Worm (Caenorhabditis elegans) whole organism, L2 larva: ENCODE data around the gene F46B6.5.

ENCODE experiments used
- F13H6.1 ChIP-seq: sonication (generic microtip); optimal IDR thresholded peaks from 2 replicates; lab custom pipeline; 2016; ENCODE audit warnings: missing genetic modification characterization, missing compliant biosample characterization
- R02D3.7 ChIP-seq: fragments of 150-350 bp; optimal IDR thresholded peaks from 2 replicates; lab custom pipeline; 2014; ENCODE audit warnings: missing biosample characterization, missing genetic modification characterization
- Y55F3AM.14 ChIP-seq: fragments of 200-800 bp; sonication (Bioruptor generic); optimal IDR thresholded peaks from 2 replicates; lab custom pipeline; 2018; ENCODE audit warnings: mild to moderate bottlenecking, missing genetic modification characterization, missing compliant biosample characterization
- ZK546.5 ChIP-seq: sonication (generic microtip); optimal IDR thresholded peaks from 2 replicates; lab custom pipeline; 2017; ENCODE audit warnings: missing biosample characterization, missing genetic modification characterization
- alr-1 ChIP-seq: fragments of 150-350 bp; optimal IDR thresholded peaks from 2 replicates; lab custom pipeline; 2014; ENCODE audit warnings: missing biosample characterization, missing genetic modification characterization
- aly-2 ChIP-seq: fragments of 150-350 bp; optimal IDR thresholded peaks from 2 replicates; lab custom pipeline; 2014; ENCODE audit warnings: missing biosample characterization, missing genetic modification characterization
- ama-1 ChIP-seq: fragments of 150-350 bp; optimal IDR thresholded peaks from 2 replicates; lab custom pipeline; 2018; ENCODE audit warnings: inconsistent platforms
- blmp-1 ChIP-seq: sonication (generic microtip); optimal IDR thresholded peaks from 2 replicates; lab custom pipeline; 2017; ENCODE audit warnings: missing genetic modification characterization, mild to moderate bottlenecking, missing compliant biosample characterization, antibody characterized with exemption, moderate library complexity; ENCODE audit not compliant: insufficient read depth
- ceh-16 ChIP-seq: fragments of 150-350 bp; optimal IDR thresholded peaks from 2 replicates; lab custom pipeline; 2014; ENCODE audit warnings: missing biosample characterization, missing genetic modification characterization
- crh-2 ChIP-seq: sonication (generic microtip); optimal IDR thresholded peaks from 2 replicates; lab custom pipeline; 2017; ENCODE audit warnings: missing biosample characterization, missing genetic modification characterization
- dmd-4 ChIP-seq: sonication (generic microtip); optimal IDR thresholded peaks from 2 replicates; lab custom pipeline; 2017; ENCODE audit warnings: missing biosample characterization, missing genetic modification characterization
- elt-3 ChIP-seq: sonication (generic microtip); optimal IDR thresholded peaks from 2 replicates; lab custom pipeline; 2017; ENCODE audit warnings: missing biosample characterization, missing genetic modification characterization
- fos-1 ChIP-seq: fragments of 150-350 bp; optimal IDR thresholded peaks from 2 replicates; lab custom pipeline; 2014; ENCODE audit warnings: missing biosample characterization, missing genetic modification characterization
- gmeb-1 ChIP-seq: fragments of 150-350 bp; optimal IDR thresholded peaks from 2 replicates; lab custom pipeline; 2014; ENCODE audit warnings: missing biosample characterization, missing genetic modification characterization
- lin-13 ChIP-seq: fragments of 150-350 bp; optimal IDR thresholded peaks from 2 replicates; lab custom pipeline; 2014; ENCODE audit warnings: missing biosample characterization, missing genetic modification reagents, missing genetic modification characterization
- lin-39 ChIP-seq: fragments of 150-350 bp; optimal IDR thresholded peaks from 2 replicates; lab custom pipeline; 2014; ENCODE audit warnings: missing biosample characterization, missing genetic modification reagents, missing genetic modification characterization
- lsy-2 ChIP-seq, 2 experiments: fragments of 150-350 bp in 1 of 2; sonication (generic microtip) in 1 of 2; optimal IDR thresholded peaks; 2 replicates each; lab custom pipeline; 2014 to 2017; ENCODE audit warnings: missing biosample characterization in 2 of 2, missing genetic modification characterization in 2 of 2
- mab-5 ChIP-seq: fragments of 150-350 bp; optimal IDR thresholded peaks from 2 replicates; lab custom pipeline; 2014; ENCODE audit warnings: missing biosample characterization, missing genetic modification characterization
- nhr-10 ChIP-seq: sonication (generic microtip); optimal IDR thresholded peaks from 2 replicates; lab custom pipeline; 2017; ENCODE audit warnings: missing biosample characterization, missing genetic modification characterization
- nhr-12 ChIP-seq: fragments of 150-350 bp; optimal IDR thresholded peaks from 2 replicates; lab custom pipeline; 2014; ENCODE audit warnings: missing biosample characterization, missing genetic modification characterization
- nhr-129 ChIP-seq: fragments of 150-350 bp; optimal IDR thresholded peaks from 2 replicates; lab custom pipeline; 2014; ENCODE audit warnings: missing biosample characterization, missing genetic modification characterization
- nhr-21 ChIP-seq: fragments of 150-350 bp; optimal IDR thresholded peaks from 2 replicates; lab custom pipeline; 2014; ENCODE audit warnings: missing biosample characterization, missing genetic modification characterization
- nhr-23 ChIP-seq: fragments of 150-350 bp; optimal IDR thresholded peaks from 2 replicates; lab custom pipeline; 2014; ENCODE audit warnings: missing biosample characterization, missing genetic modification reagents, missing genetic modification characterization
- nhr-25 ChIP-seq: fragments of 150-350 bp; sonication (generic microtip); optimal IDR thresholded peaks from 3 replicates; lab custom pipeline; 2014; ENCODE audit warnings: missing biosample characterization, missing genetic modification characterization
- nhr-6 ChIP-seq: fragments of 150-350 bp; optimal IDR thresholded peaks from 2 replicates; lab custom pipeline; 2014; ENCODE audit warnings: missing biosample characterization, missing genetic modification characterization
- nhr-77 ChIP-seq: fragments of 150-350 bp; optimal IDR thresholded peaks from 2 replicates; lab custom pipeline; 2014; ENCODE audit warnings: missing biosample characterization, missing genetic modification characterization
- sem-4 ChIP-seq: fragments of 150-350 bp; optimal IDR thresholded peaks from 2 replicates; lab custom pipeline; 2014; ENCODE audit warnings: missing biosample characterization, missing genetic modification reagents, missing genetic modification characterization
- skn-1 ChIP-seq: sonication (generic microtip); optimal IDR thresholded peaks from 2 replicates; lab custom pipeline; 2017; ENCODE audit warnings: missing biosample characterization, missing genetic modification characterization
- sma-3 ChIP-seq: sonication (generic microtip); optimal IDR thresholded peaks from 2 replicates; lab custom pipeline; 2016; ENCODE audit warnings: missing genetic modification reagents, missing genetic modification characterization, missing compliant biosample characterization
- sma-9 ChIP-seq, 2 experiments: fragments of 150-350 bp in 1 of 2; sonication (generic microtip) in 1 of 2; optimal IDR thresholded peaks; 2 replicates each; lab custom pipeline; 2014 to 2016; ENCODE audit warnings: missing genetic modification characterization in 2 of 2, mild to moderate bottlenecking in 1 of 2, missing biosample characterization in 1 of 2, missing compliant biosample characterization in 1 of 2, missing genetic modification reagents in 1 of 2, moderate library complexity in 1 of 2
- snpc-4 ChIP-seq: fragments of 150-350 bp; optimal IDR thresholded peaks from 2 replicates; lab custom pipeline; 2014; ENCODE audit warnings: missing biosample characterization, missing genetic modification characterization
- unc-39 ChIP-seq: fragments of 150-350 bp; optimal IDR thresholded peaks from 2 replicates; lab custom pipeline; 2014; ENCODE audit warnings: missing biosample characterization, missing genetic modification characterization
- unc-62 ChIP-seq: fragments of 150-350 bp; optimal IDR thresholded peaks from 2 replicates; lab custom pipeline; 2014; ENCODE audit warnings: missing biosample characterization, missing genetic modification reagents, missing genetic modification characterization
- zag-1 ChIP-seq: fragments of 150-350 bp; optimal IDR thresholded peaks from 2 replicates; lab custom pipeline; 2014; ENCODE audit warnings: missing biosample characterization, missing genetic modification characterization
- ztf-1 ChIP-seq: fragments of 200-800 bp; sonication (Bioruptor generic); conservative IDR thresholded peaks from 2 replicates; pipeline ENCODE4 v1.3.6; 2022; ENCODE audit warnings: missing genetic modification characterization, missing compliant biosample characterization
- ztf-4 ChIP-seq: fragments of 150-350 bp; optimal IDR thresholded peaks from 2 replicates; lab custom pipeline; 2014; ENCODE audit warnings: missing biosample characterization, missing genetic modification characterization

Gene F46B6.5

DNA sequence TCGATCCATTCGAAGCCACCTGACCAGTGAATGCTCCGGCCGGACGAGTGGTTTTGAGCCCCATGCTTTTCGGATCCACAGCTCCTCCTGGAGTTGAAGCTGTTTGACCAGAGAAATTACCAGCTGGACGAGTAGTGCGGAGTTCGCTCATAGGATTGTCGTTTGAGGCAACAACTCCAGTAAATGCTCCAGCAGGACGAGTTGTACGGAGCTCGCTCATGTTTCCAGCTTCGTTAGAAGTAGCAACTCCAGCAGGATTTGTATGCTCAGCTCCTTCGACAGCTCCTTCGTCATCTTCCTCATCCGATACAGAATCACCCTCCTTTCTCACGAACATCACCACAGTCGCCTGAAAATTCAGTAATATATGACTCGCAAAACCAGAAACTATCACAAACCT is 29.3 kb downstream of the F46B6.5 start:
- TF ChIP-seq R02D3.7 (no peak), F13H6.1 (tag; lab: Kevin White, UChicago) (no peak), unc-39 (no peak), ztf-1 (GFP tag; lab: Robert Waterston, UW) (no peak)

DNA sequence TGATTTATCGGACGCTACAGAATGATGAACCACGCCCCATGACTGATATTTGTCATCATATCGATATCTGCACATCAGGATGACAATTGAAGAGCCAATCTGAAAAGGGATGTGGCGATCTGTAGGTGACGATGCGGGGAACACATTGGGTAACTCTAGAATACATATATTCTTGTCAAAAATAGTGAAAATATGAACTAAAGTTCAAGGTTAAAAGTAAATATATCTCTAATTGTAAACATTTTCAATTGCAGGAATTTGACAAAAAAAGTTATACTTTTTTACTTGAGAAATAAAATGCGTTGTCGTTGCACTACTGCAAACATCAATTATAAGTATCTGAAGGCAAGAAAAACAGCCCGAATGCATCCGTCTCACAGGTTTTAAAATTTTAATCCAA is 30.0 kb downstream of the F46B6.5 start, which contains the start of gene F58E6.6:
Gene F58E6.6, minus strand, starts transcription at position 101 of the 400 bp plus-strand sequence.
- TF ChIP-seq F13H6.1 (tag; lab: Kevin White, UChicago) (no peak), crh-2 (tag; lab: Kevin White, UChicago) (no peak), snpc-4 (tag; lab: Kevin White, UChicago) (no peak), nhr-12 (tag; lab: Kevin White, UChicago) (no peak), aly-2 (no peak), unc-62 (no peak), mab-5 (tag; lab: Kevin White, UChicago) (no peak), zag-1 (no peak), elt-3 (tag; lab: Kevin White, UChicago) (no peak)

DNA sequence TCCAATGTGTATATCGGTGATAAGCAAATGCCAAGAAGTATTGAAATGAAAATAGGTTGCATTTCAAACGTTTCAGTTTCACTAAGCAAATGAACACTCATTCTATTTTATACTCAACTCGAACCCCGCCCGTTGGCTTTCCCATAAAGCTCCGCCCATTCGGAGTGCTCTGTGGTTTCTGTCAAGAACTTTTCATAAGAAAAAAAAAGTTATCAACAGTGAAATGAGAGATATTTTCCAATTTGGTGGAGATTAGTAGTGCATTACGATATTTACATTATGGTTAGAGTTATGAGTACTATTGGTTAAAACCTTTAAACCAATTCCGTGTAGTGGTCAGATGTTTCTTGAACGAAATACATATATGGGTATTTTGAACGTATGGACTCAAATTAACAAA is 32.6 kb downstream of the F46B6.5 start, which contains the start of gene F58E6.4:
Gene F58E6.4, minus strand, starts transcription at position 101 of the 400 bp plus-strand sequence.
- TF ChIP-seq dmd-4 (tag; lab: Kevin White, UChicago), result no peak
- no peak for TF ChIP-seq nhr-77

ce11 chrV:9744934-9745333 is 37.9 kb downstream of the F46B6.5 start, which contains the start of gene F58E6.13:
Gene F58E6.13 (plus strand): TSS chrV:9745234.
- TF ChIP-seq sma-3 (GFP tag; lab: Kevin White, UChicago), result no peak
- no peak for TF ChIP-seq unc-62
- TF ChIP-seq F13H6.1 (tag; lab: Kevin White, UChicago), result no peak
- TF ChIP-seq alr-1 (tag; lab: Kevin White, UChicago), result no peak

DNA sequence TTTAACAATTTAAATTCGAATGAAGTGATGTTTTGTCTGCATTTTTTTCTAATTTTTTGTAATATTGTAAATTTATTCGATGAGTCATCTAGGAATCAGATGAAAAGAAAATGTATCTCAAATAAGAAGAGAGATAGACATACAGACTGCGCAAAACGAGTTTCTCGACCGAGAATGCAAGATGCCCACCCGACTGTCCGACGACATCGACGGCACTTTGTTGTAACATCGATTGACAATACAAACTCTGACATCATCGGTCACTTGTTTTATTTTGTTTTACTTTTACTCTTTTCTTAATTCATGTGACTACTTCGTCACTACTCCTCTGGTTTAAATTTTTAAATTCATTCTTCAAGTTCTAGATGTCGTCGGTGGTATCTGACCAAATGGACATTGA is 42.0 kb downstream of the F46B6.5 start, which contains the start of gene sta-2:
Gene sta-2, plus strand, starts transcription at position 349 of the 400 bp plus-strand sequence.
- TF ChIP-seq Y55F3AM.14 (GFP tag; lab: Kevin White, UChicago), result no peak
- TF ChIP-seq lsy-2 (tag; optimal IDR thresholded peaks at IDR 0.05; lab: Kevin White, UChicago), result no peak
- peak; percentile 42 for TF ChIP-seq gmeb-1
- peak; percentile 72 for TF ChIP-seq sma-3 (GFP tag; lab: Kevin White, UChicago)
- TF ChIP-seq ztf-4 (tag; lab: Kevin White, UChicago), result peak; percentile 36
- peak; percentile 83 for TF ChIP-seq fos-1
- peak; percentile 81 for TF ChIP-seq nhr-25 (tag; lab: Kevin White, UChicago)
- peak; percentile 80 for TF ChIP-seq blmp-1 (tag; lab: Kevin White, UChicago)
- no peak for TF ChIP-seq nhr-21 (tag; lab: Kevin White, UChicago)
- peak; percentile 22 for TF ChIP-seq crh-2 (tag; lab: Kevin White, UChicago)
- TF ChIP-seq sem-4, result peak; percentile 6
- TF ChIP-seq nhr-129 (tag; lab: Kevin White, UChicago), result peak; percentile 39
- peak; percentile 16 for TF ChIP-seq sma-9 (GFP tag; optimal IDR thresholded peaks at IDR 0.05; lab: Kevin White, UChicago)
- TF ChIP-seq sma-9 (tag; optimal IDR thresholded peaks at IDR 0.05; lab: Kevin White, UChicago), result no peak
- TF ChIP-seq nhr-6, result peak; percentile 3
- TF ChIP-seq, all 48 proteins: peak for 11

DNA sequence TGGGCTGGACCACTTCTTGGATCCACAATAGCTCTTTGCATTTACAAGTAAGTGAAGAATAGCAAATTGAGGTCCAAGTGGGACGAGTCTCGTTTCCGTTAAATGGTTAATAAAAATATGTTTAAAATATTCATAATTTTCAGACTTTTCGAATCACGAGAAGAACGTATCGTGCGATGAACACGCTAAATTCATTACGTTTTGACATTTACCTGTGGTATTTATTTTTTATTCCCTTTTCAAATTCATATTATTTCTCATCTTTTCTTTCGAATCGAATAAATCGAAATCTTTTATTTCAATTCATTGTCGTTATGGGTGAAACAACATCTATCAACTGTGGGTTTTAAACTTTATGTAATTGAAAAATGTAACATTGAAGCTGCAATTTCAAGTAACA is 43.5 kb downstream of the F46B6.5 start, which contains the start of gene marc-1:
Gene marc-1, plus strand, starts transcription at position 301 of the 400 bp plus-strand sequence.
- TF ChIP-seq blmp-1 (tag; lab: Kevin White, UChicago), result no peak
- no peak for TF ChIP-seq nhr-6
- TF ChIP-seq unc-39, result no peak
- no peak for TF ChIP-seq lsy-2 (tag; optimal IDR thresholded peaks at IDR 0.05; lab: Kevin White, UChicago)
- TF ChIP-seq nhr-10 (tag; lab: Kevin White, UChicago), result no peak
- TF ChIP-seq ZK546.5 (tag; lab: Kevin White, UChicago), result no peak
- no peak for TF ChIP-seq fos-1
- TF ChIP-seq ceh-16 (tag; lab: Kevin White, UChicago), result no peak
- no peak for TF ChIP-seq ztf-4 (tag; lab: Kevin White, UChicago)
- TF ChIP-seq nhr-21 (tag; lab: Kevin White, UChicago), result no peak
- no peak for TF ChIP-seq skn-1 (tag; lab: Kevin White, UChicago)
- no peak for TF ChIP-seq ama-1 (lab: Kevin White, UChicago)
- no peak for TF ChIP-seq lin-13
- no peak for TF ChIP-seq nhr-23 (tag; lab: Kevin White, UChicago)
- no peak for TF ChIP-seq lin-39
